Worm (Caenorhabditis elegans) whole organism, L3 larva: ENCODE measurements around the gene F07G6.2.
"Not testable (repeated sequence)": the region's sequence is repeated elsewhere in the genome, so short reads cannot be mapped to it uniquely, and the experiment has no call there.

Experiments
- ZK546.5 ChIP-seq: sonication (generic microtip); optimal IDR thresholded peaks from 2 replicates; lab custom pipeline; 2017; ENCODE audit warnings: missing biosample characterization, missing genetic modification characterization
- aly-2 ChIP-seq: fragments of 150-350 bp; optimal IDR thresholded peaks from 2 replicates; lab custom pipeline; 2014; ENCODE audit warnings: missing biosample characterization, missing genetic modification characterization
- ceh-16 ChIP-seq: sonication (generic microtip); optimal IDR thresholded peaks from 2 replicates; lab custom pipeline; 2017; ENCODE audit warnings: missing biosample characterization, missing genetic modification characterization
- ceh-82 ChIP-seq: fragments of 150-350 bp; optimal IDR thresholded peaks from 2 replicates; lab custom pipeline; 2014; ENCODE audit warnings: missing biosample characterization, missing genetic modification characterization
- egl-27 ChIP-seq: sonication (generic microtip); optimal IDR thresholded peaks from 4 replicates; lab custom pipeline; 2017; ENCODE audit warnings: missing biosample characterization, missing genetic modification reagents, missing genetic modification characterization
- egl-5 ChIP-seq: fragments of 150-350 bp; optimal IDR thresholded peaks from 2 replicates; lab custom pipeline; 2017; ENCODE audit warnings: missing biosample characterization, missing genetic modification reagents, missing genetic modification characterization, inconsistent platforms
- elt-1 ChIP-seq: fragments of 150-350 bp; optimal IDR thresholded peaks from 2 replicates; lab custom pipeline; 2014; ENCODE audit warnings: missing biosample characterization, missing genetic modification characterization
- eor-1 ChIP-seq, 2 experiments: fragments of 150-350 bp; optimal IDR thresholded peaks; 2 replicates each; lab custom pipeline; 2014 to 2018; ENCODE audit warnings: missing biosample characterization in 2 of 2, missing genetic modification characterization in 2 of 2
- fkh-10 ChIP-seq: sonication (generic microtip); optimal IDR thresholded peaks from 2 replicates; lab custom pipeline; 2017; ENCODE audit warnings: missing biosample characterization, missing genetic modification reagents, missing genetic modification characterization
- fos-1 ChIP-seq: fragments of 150-350 bp; optimal IDR thresholded peaks from 2 replicates; lab custom pipeline; 2014; ENCODE audit warnings: missing biosample characterization, missing genetic modification characterization
- hmg-11 ChIP-seq: sonication (generic microtip); optimal IDR thresholded peaks from 2 replicates; lab custom pipeline; 2016; ENCODE audit warnings: missing genetic modification characterization, missing compliant biosample characterization
- jun-1 ChIP-seq: fragments of 150-350 bp; optimal IDR thresholded peaks from 2 replicates; lab custom pipeline; 2014; ENCODE audit warnings: missing biosample characterization, missing genetic modification reagents, missing genetic modification characterization
- lin-15B ChIP-seq: fragments of 150-350 bp; optimal IDR thresholded peaks from 2 replicates; lab custom pipeline; 2014; ENCODE audit warnings: missing biosample characterization, missing genetic modification characterization
- lsy-12 ChIP-seq: sonication (generic microtip); optimal IDR thresholded peaks from 2 replicates; lab custom pipeline; 2016; ENCODE audit warnings: mild to moderate bottlenecking, missing genetic modification characterization, missing compliant biosample characterization
- mdl-1 ChIP-seq: fragments of 150-350 bp; optimal IDR thresholded peaks from 2 replicates; lab custom pipeline; 2014; ENCODE audit warnings: missing biosample characterization, missing genetic modification characterization
- nfya-1 ChIP-seq: sonication (generic microtip); optimal IDR thresholded peaks from 2 replicates; lab custom pipeline; 2017; ENCODE audit warnings: missing genetic modification characterization, mild to moderate bottlenecking, missing compliant biosample characterization, antibody characterized with exemption, moderate library complexity; ENCODE audit not compliant: insufficient read depth
- nhr-12 ChIP-seq: fragments of 150-350 bp; optimal IDR thresholded peaks from 2 replicates; lab custom pipeline; 2014; ENCODE audit warnings: missing biosample characterization, missing genetic modification characterization
- nhr-23 ChIP-seq: fragments of 150-350 bp; optimal IDR thresholded peaks from 2 replicates; lab custom pipeline; 2014; ENCODE audit warnings: missing biosample characterization, missing genetic modification reagents, missing genetic modification characterization
- nhr-237 ChIP-seq: fragments of 150-350 bp; optimal IDR thresholded peaks from 2 replicates; lab custom pipeline; 2014; ENCODE audit warnings: missing biosample characterization, missing genetic modification characterization
- nhr-28 ChIP-seq: fragments of 150-350 bp; optimal IDR thresholded peaks from 2 replicates; lab custom pipeline; 2014; ENCODE audit warnings: missing biosample characterization, missing genetic modification characterization
- nhr-43 ChIP-seq: sonication (generic microtip); optimal IDR thresholded peaks from 2 replicates; lab custom pipeline; 2016; ENCODE audit warnings: mild to moderate bottlenecking, missing genetic modification characterization, missing compliant biosample characterization; ENCODE audit not compliant: poor library complexity, severe bottlenecking
- nhr-67 ChIP-seq: fragments of 150-350 bp; optimal IDR thresholded peaks from 2 replicates; lab custom pipeline; 2014; ENCODE audit warnings: missing biosample characterization, missing genetic modification characterization
- nhr-76 ChIP-seq: fragments of 150-350 bp; sonication (generic microtip); optimal IDR thresholded peaks from 5 replicates; lab custom pipeline; 2014; ENCODE audit warnings: missing biosample characterization, missing genetic modification characterization
- nhr-77 ChIP-seq: fragments of 150-350 bp; optimal IDR thresholded peaks from 2 replicates; lab custom pipeline; 2014; ENCODE audit warnings: missing biosample characterization, missing genetic modification characterization
- pha-4 ChIP-seq: fragments of 150-350 bp; optimal IDR thresholded peaks from 2 replicates; lab custom pipeline; 2014; ENCODE audit warnings: missing biosample characterization, missing genetic modification reagents, missing genetic modification characterization
- pqm-1 ChIP-seq: fragments of 150-350 bp; optimal IDR thresholded peaks from 2 replicates; lab custom pipeline; 2017; ENCODE audit warnings: missing biosample characterization, missing genetic modification characterization, inconsistent platforms
- skn-1 ChIP-seq: fragments of 150-350 bp; optimal IDR thresholded peaks from 2 replicates; lab custom pipeline; 2014; ENCODE audit warnings: missing biosample characterization, missing genetic modification characterization
- unc-39 ChIP-seq: sonication (generic microtip); optimal IDR thresholded peaks from 4 replicates; lab custom pipeline; 2017; ENCODE audit warnings: missing biosample characterization, missing genetic modification characterization

F07G6.2 gene

ce11 chrX:1727056-1727455, at the start of gene F07G6.2:
Gene F07G6.2, plus strand, starts transcription at chrX:1727356.
- no peak for TF ChIP-seq nfya-1 (tag; lab: Kevin White, UChicago)
- no peak for TF ChIP-seq nhr-43 (tag; lab: Kevin White, UChicago)
- no peak for TF ChIP-seq fos-1 (tag; lab: Kevin White, UChicago)
- no peak for TF ChIP-seq nhr-67 (tag; lab: Kevin White, UChicago)
- no peak for TF ChIP-seq lsy-12 (tag; lab: Kevin White, UChicago)
- no peak for TF ChIP-seq nhr-23 (tag; lab: Kevin White, UChicago)
- no peak for TF ChIP-seq unc-39 (tag; lab: Kevin White, UChicago)
- no peak for TF ChIP-seq skn-1 (tag; lab: Kevin White, UChicago)
- no peak for TF ChIP-seq ZK546.5 (tag; lab: Kevin White, UChicago)

- TF ChIP-seq nfya-1 (tag; lab: Kevin White, UChicago) (no peak), aly-2 (tag; lab: Kevin White, UChicago) (no peak)
Measured at ce11 chrX:1678021-1678420, 49.1 kb upstream of the F07G6.2 start, which contains the start of gene fbxa-170. Gene fbxa-170, minus strand, starts transcription at chrX:1678121.

- TF ChIP-seq pha-4 (tag; lab: Kevin White, UChicago) (no peak), ZK546.5 (tag; lab: Kevin White, UChicago) (no peak), pqm-1 (tag; lab: Kevin White, UChicago) (no peak), lin-15B (tag; lab: Kevin White, UChicago) (no peak), nhr-28 (tag; lab: Kevin White, UChicago) (no peak), hmg-11 (tag; lab: Kevin White, UChicago) (no peak), jun-1 (tag; lab: Kevin White, UChicago) (no peak), mdl-1 (no peak), nhr-12 (tag; lab: Kevin White, UChicago) (no peak)
Measured at ce11 chrX:1682558-1682957, 44.6 kb upstream of the F07G6.2 start, which contains the start of gene meg-4. Gene meg-4, plus strand, starts transcription at chrX:1682954.

DNA sequence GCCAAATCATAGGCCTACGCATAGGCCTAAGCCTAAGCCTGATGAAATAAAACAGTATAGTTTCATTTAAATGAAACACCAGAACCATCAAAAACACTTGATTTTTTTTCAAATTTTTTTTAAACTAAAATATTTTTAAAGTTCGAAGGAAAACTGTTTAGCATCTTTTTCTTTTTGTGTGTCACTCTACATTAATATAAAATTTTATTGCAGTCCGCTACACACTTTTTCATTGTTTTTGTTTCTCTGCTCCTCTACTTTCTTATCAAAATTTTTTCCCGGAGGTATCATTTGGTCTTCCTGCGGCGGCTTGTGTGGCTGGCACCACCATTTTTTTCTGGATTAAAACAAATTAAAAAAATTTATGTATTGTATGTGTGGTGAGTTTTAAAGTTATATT, 40.1 kb upstream of the F07G6.2 start, which contains the start of gene C36C9.11:
C36C9.11 (plus strand) TSS at position 301 of the 400 bp plus-strand sequence.
- not testable (repeated sequence) for TF ChIP-seq ZK546.5, fos-1, ceh-82 (tag; lab: Kevin White, UChicago)

ce11 chrX:1689996-1690395, 37.2 kb upstream of the F07G6.2 start, which contains the start of gene C36C9.12:
Gene C36C9.12, minus strand, starts transcription at chrX:1690096.
- not testable (repeated sequence) for TF ChIP-seq nhr-12, nhr-67, ZK546.5 (tag; lab: Kevin White, UChicago)

ce11 chrX:1690894-1691293, 36.3 kb upstream of the F07G6.2 start, which contains the start of gene C36C9.6:
Gene C36C9.6, minus strand, starts transcription at chrX:1690994.
- not testable (repeated sequence) for TF ChIP-seq egl-27 (tag; lab: Kevin White, UChicago); elt-1 (tag; lab: Kevin White, UChicago); fkh-10 (GFP tag; lab: Kevin White, UChicago)

DNA sequence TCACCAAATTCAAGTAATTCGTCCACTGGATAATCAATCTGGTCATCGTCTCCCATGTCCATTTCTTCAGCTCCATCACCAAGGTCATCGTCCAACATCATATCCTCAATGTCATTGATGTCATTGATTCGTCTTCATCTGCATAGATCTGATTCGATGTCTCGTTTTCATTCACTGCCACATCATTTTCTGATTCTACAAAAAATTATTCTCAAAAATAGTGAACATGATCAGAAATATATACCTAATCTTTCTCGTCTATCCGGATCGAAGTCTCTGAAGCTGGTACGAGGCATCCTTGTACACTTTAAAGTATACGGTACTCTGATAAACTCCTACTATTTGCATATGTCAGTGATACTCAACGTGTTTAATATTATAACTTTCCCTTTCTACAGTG, 30.3 kb upstream of the F07G6.2 start, which contains the start of gene C36C9.4:
C36C9.4 (minus strand) TSS at position 101 of the 400 bp plus-strand sequence.
- not testable (repeated sequence) for TF ChIP-seq aly-2, elt-1, nhr-23 (tag; lab: Kevin White, UChicago)

DNA sequence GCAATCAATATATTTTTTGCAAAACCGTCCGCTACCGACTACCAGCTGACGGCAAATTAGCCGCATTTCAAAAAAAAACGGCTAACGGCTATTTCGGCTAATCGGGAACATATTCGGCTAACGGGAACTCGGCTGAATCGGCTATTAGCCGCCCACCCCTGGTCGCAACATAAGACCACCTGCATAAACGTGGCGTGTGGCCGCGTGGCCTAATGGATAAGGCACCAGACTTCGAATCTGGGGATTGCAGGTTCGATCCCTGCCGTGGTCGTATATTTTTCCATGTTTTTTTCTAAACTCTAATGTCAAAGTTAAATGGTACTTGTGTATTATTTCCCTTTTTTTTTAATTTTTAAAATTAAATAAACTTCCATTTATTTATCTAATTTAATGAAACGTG, 28.7 kb upstream of the F07G6.2 start:
- TF ChIP-seq unc-39 (tag; lab: Kevin White, UChicago) (no peak), nhr-237 (tag; lab: Kevin White, UChicago) (no peak), egl-5 (tag; lab: Kevin White, UChicago) (no peak), nhr-67 (tag; lab: Kevin White, UChicago) (no peak), nhr-12 (tag; lab: Kevin White, UChicago) (no peak), nhr-43 (tag; lab: Kevin White, UChicago) (no peak), lsy-12 (tag; lab: Kevin White, UChicago) (no peak), nhr-28 (tag; lab: Kevin White, UChicago) (no peak), nhr-77 (no peak), skn-1 (tag; lab: Kevin White, UChicago) (no peak), eor-1 (tag; optimal IDR thresholded peaks at IDR 0.05; lab: Kevin White, UChicago) (no peak), ceh-16 (tag; lab: Kevin White, UChicago) (no peak), ZK546.5 (tag; lab: Kevin White, UChicago) (no peak), mdl-1 (no peak), nhr-76 (no peak)
- TF ChIP-seq, all 47 proteins: peak for 0
